Fruit fly (Drosophila melanogaster): ENCODE results near the gene CG12991.

CG12991 gene

dm6 chrX:17622187-17622586 lies 42.5 kb downstream of the CG12991 start:
- TF ChIP-seq Vsx2 (GFP tag; optimal IDR thresholded peaks at IDR 0.05; ENCODE audit: partially characterized antibody) (no peak), Dfd (GFP tag; optimal IDR thresholded peaks at IDR 0.05) (peak; percentile 41)

dm6 chrX:17624223-17624982 lies 44.7 kb downstream of the CG12991 start:
- TF ChIP-seq GATAd (GFP tag; optimal IDR thresholded peaks at IDR 0.05) (no peak), h (GFP tag; optimal IDR thresholded peaks at IDR 0.05) (no peak), Rel (GFP tag; optimal IDR thresholded peaks at IDR 0.05) (peak; percentile 68), Rel (tag; optimal IDR thresholded peaks at IDR 0.05) (peak; percentile 76), Mio (GFP tag; optimal IDR thresholded peaks at IDR 0.05) (no peak), tai (GFP tag; optimal IDR thresholded peaks at IDR 0.05) (peak; percentile 77), foxo (GFP tag; optimal IDR thresholded peaks at IDR 0.05) (no peak), N (GFP tag; optimal IDR thresholded peaks at IDR 0.05) (no peak), lola (GFP tag; optimal IDR thresholded peaks at IDR 0.05) (no peak), pan (optimal IDR thresholded peaks at IDR 0.05) (no peak), OdsH (GFP tag; optimal IDR thresholded peaks at IDR 0.05) (no peak), brk (GFP tag; optimal IDR thresholded peaks at IDR 0.05) (peak; percentile 56), sage (GFP tag; optimal IDR thresholded peaks at IDR 0.05) (no peak), CG32264 (GFP tag; optimal IDR thresholded peaks at IDR 0.05) (no peak)

- TF ChIP-seq Hr78 (GFP tag; optimal IDR thresholded peaks at IDR 0.05) (no peak), fru (GFP tag; optimal IDR thresholded peaks at IDR 0.05) (peak; percentile 94), rgr (GFP tag; optimal IDR thresholded peaks at IDR 0.05) (peak; percentile 92), foxo (GFP tag; optimal IDR thresholded peaks at IDR 0.05) (peak; percentile 88 to 94), jim (GFP tag; optimal IDR thresholded peaks at IDR 0.05) (no peak), dl (GFP tag; optimal IDR thresholded peaks at IDR 0.05; ENCODE audit: insufficient read depth in 1 of 2, partially characterized antibody in 2 of 2) (no peak), HLH106 (tag; optimal IDR thresholded peaks at IDR 0.05) (peak; percentile 91), ey (GFP tag; optimal IDR thresholded peaks at IDR 0.05) (peak; percentile 91), psq (GFP tag; optimal IDR thresholded peaks at IDR 0.05) (peak; percentile 85), OdsH (GFP tag; optimal IDR thresholded peaks at IDR 0.05) (peak; percentile 89), CG32264 (GFP tag; optimal IDR thresholded peaks at IDR 0.05) (peak; percentile 89), Mio (GFP tag; optimal IDR thresholded peaks at IDR 0.05) (peak; percentile 39), woc (GFP tag; optimal IDR thresholded peaks at IDR 0.05) (peak; percentile 59), lola (GFP tag; optimal IDR thresholded peaks at IDR 0.05) (no peak), Sp1 (GFP tag; optimal IDR thresholded peaks at IDR 0.05) (peak; percentile 91), Dfd (GFP tag; optimal IDR thresholded peaks at IDR 0.05) (no peak), Jra (GFP tag; optimal IDR thresholded peaks at IDR 0.05) (peak; percentile 50), CG9705 (GFP tag; optimal IDR thresholded peaks at IDR 0.05) (peak; percentile 66), Hr83 (GFP tag; optimal IDR thresholded peaks at IDR 0.05; ENCODE audit: poor library complexity, severe bottlenecking) (peak; percentile 29), dsf (GFP tag; optimal IDR thresholded peaks at IDR 0.05; ENCODE audit: borderline replicate concordance) (no peak), sage (GFP tag; optimal IDR thresholded peaks at IDR 0.05) (peak; percentile 68), tai (GFP tag; optimal IDR thresholded peaks at IDR 0.05) (peak; percentile 33), brk (GFP tag; optimal IDR thresholded peaks at IDR 0.05) (no peak), Hnf4 (GFP tag; optimal IDR thresholded peaks at IDR 0.05) (peak; percentile 84), Rel (GFP tag; optimal IDR thresholded peaks at IDR 0.05) (no peak), Rel (tag; optimal IDR thresholded peaks at IDR 0.05) (no peak), CrebA (GFP tag; optimal IDR thresholded peaks at IDR 0.05; ENCODE audit: borderline replicate concordance) (no peak), sv (GFP tag; optimal IDR thresholded peaks at IDR 0.05) (peak; percentile 76), Abd-B (GFP tag; optimal IDR thresholded peaks at IDR 0.05) (no peak), h (GFP tag; optimal IDR thresholded peaks at IDR 0.05) (peak; percentile 92), dmrt93B (GFP tag; optimal IDR thresholded peaks at IDR 0.05) (peak; percentile 81), br (GFP tag; optimal IDR thresholded peaks at IDR 0.05) (peak; percentile 91)
Observed at dm6 chrX:17624983-17625401, 45.3 kb downstream of the CG12991 start.

Data from whole organism, wandering third instar larva.